Worm (Caenorhabditis elegans) whole organism, L2 larva: ENCODE results near the gene F22E5.17.

Source experiments
- C34F6.9 ChIP-seq: fragments of 150-350 bp; optimal IDR thresholded peaks from 2 replicates; lab custom pipeline; 2014; ENCODE audit warnings: missing biosample characterization, missing genetic modification characterization
- F13H6.1 ChIP-seq: sonication (generic microtip); optimal IDR thresholded peaks from 2 replicates; lab custom pipeline; 2016; ENCODE audit warnings: missing genetic modification characterization, missing compliant biosample characterization
- R02D3.7 ChIP-seq: fragments of 150-350 bp; optimal IDR thresholded peaks from 2 replicates; lab custom pipeline; 2014; ENCODE audit warnings: missing biosample characterization, missing genetic modification characterization
- Y55F3AM.14 ChIP-seq: fragments of 200-800 bp; sonication (Bioruptor generic); optimal IDR thresholded peaks from 2 replicates; lab custom pipeline; 2018; ENCODE audit warnings: mild to moderate bottlenecking, missing genetic modification characterization, missing compliant biosample characterization
- ZK546.5 ChIP-seq: sonication (generic microtip); optimal IDR thresholded peaks from 2 replicates; lab custom pipeline; 2017; ENCODE audit warnings: missing biosample characterization, missing genetic modification characterization
- alr-1 ChIP-seq: fragments of 150-350 bp; optimal IDR thresholded peaks from 2 replicates; lab custom pipeline; 2014; ENCODE audit warnings: missing biosample characterization, missing genetic modification characterization
- aly-2 ChIP-seq: fragments of 150-350 bp; optimal IDR thresholded peaks from 2 replicates; lab custom pipeline; 2014; ENCODE audit warnings: missing biosample characterization, missing genetic modification characterization
- ama-1 ChIP-seq: fragments of 150-350 bp; optimal IDR thresholded peaks from 2 replicates; lab custom pipeline; 2018; ENCODE audit warnings: inconsistent platforms
- ceh-16 ChIP-seq: fragments of 150-350 bp; optimal IDR thresholded peaks from 2 replicates; lab custom pipeline; 2014; ENCODE audit warnings: missing biosample characterization, missing genetic modification characterization
- ceh-82 ChIP-seq: fragments of 150-350 bp; optimal IDR thresholded peaks from 2 replicates; lab custom pipeline; 2014; ENCODE audit warnings: missing biosample characterization, missing genetic modification characterization
- crh-2 ChIP-seq: sonication (generic microtip); optimal IDR thresholded peaks from 2 replicates; lab custom pipeline; 2017; ENCODE audit warnings: missing biosample characterization, missing genetic modification characterization
- dmd-4 ChIP-seq: sonication (generic microtip); optimal IDR thresholded peaks from 2 replicates; lab custom pipeline; 2017; ENCODE audit warnings: missing biosample characterization, missing genetic modification characterization
- egl-27 ChIP-seq: sonication (generic microtip); optimal IDR thresholded peaks from 3 replicates; lab custom pipeline; 2017; ENCODE audit warnings: missing biosample characterization, missing genetic modification reagents, missing genetic modification characterization
- elt-1 ChIP-seq: fragments of 150-350 bp; optimal IDR thresholded peaks from 2 replicates; lab custom pipeline; 2014; ENCODE audit warnings: missing biosample characterization, missing genetic modification characterization
- elt-3 ChIP-seq: sonication (generic microtip); optimal IDR thresholded peaks from 2 replicates; lab custom pipeline; 2017; ENCODE audit warnings: missing biosample characterization, missing genetic modification characterization
- gmeb-1 ChIP-seq: fragments of 150-350 bp; optimal IDR thresholded peaks from 2 replicates; lab custom pipeline; 2014; ENCODE audit warnings: missing biosample characterization, missing genetic modification characterization
- lin-11 ChIP-seq: fragments of 150-350 bp; sonication (generic microtip); optimal IDR thresholded peaks from 2 replicates; lab custom pipeline; 2014; ENCODE audit warnings: missing biosample characterization, missing genetic modification characterization, inconsistent platforms, mixed read lengths
- lin-13 ChIP-seq: fragments of 150-350 bp; optimal IDR thresholded peaks from 2 replicates; lab custom pipeline; 2014; ENCODE audit warnings: missing biosample characterization, missing genetic modification reagents, missing genetic modification characterization
- lin-39 ChIP-seq: fragments of 150-350 bp; optimal IDR thresholded peaks from 2 replicates; lab custom pipeline; 2014; ENCODE audit warnings: missing biosample characterization, missing genetic modification reagents, missing genetic modification characterization
- lsy-2 ChIP-seq, 2 experiments: fragments of 150-350 bp in 1 of 2; sonication (generic microtip) in 1 of 2; optimal IDR thresholded peaks; 2 replicates each; lab custom pipeline; 2014 to 2017; ENCODE audit warnings: missing biosample characterization in 2 of 2, missing genetic modification characterization in 2 of 2
- mab-5 ChIP-seq: fragments of 150-350 bp; optimal IDR thresholded peaks from 2 replicates; lab custom pipeline; 2014; ENCODE audit warnings: missing biosample characterization, missing genetic modification characterization
- mbf-1 ChIP-seq: sonication (generic microtip); optimal IDR thresholded peaks from 2 replicates; lab custom pipeline; 2017; ENCODE audit warnings: missing biosample characterization, missing genetic modification characterization
- mdl-1 ChIP-seq, 2 experiments: fragments of 150-350 bp in 1 of 2; sonication (generic microtip) in 1 of 2; optimal IDR thresholded peaks; 2 replicates each; lab custom pipeline; 2017; ENCODE audit warnings: missing biosample characterization in 2 of 2, missing genetic modification characterization in 2 of 2
- nhr-10 ChIP-seq: sonication (generic microtip); optimal IDR thresholded peaks from 2 replicates; lab custom pipeline; 2017; ENCODE audit warnings: missing biosample characterization, missing genetic modification characterization
- nhr-11 ChIP-seq: fragments of 150-350 bp; optimal IDR thresholded peaks from 2 replicates; lab custom pipeline; 2014; ENCODE audit warnings: missing biosample characterization, missing genetic modification characterization
- nhr-129 ChIP-seq: fragments of 150-350 bp; optimal IDR thresholded peaks from 2 replicates; lab custom pipeline; 2014; ENCODE audit warnings: missing biosample characterization, missing genetic modification characterization
- nhr-23 ChIP-seq: fragments of 150-350 bp; optimal IDR thresholded peaks from 2 replicates; lab custom pipeline; 2014; ENCODE audit warnings: missing biosample characterization, missing genetic modification reagents, missing genetic modification characterization
- nhr-237 ChIP-seq: fragments of 150-350 bp; optimal IDR thresholded peaks from 2 replicates; lab custom pipeline; 2014; ENCODE audit warnings: missing biosample characterization, missing genetic modification characterization
- nhr-25 ChIP-seq: fragments of 150-350 bp; sonication (generic microtip); optimal IDR thresholded peaks from 3 replicates; lab custom pipeline; 2014; ENCODE audit warnings: missing biosample characterization, missing genetic modification characterization
- nhr-77 ChIP-seq: fragments of 150-350 bp; optimal IDR thresholded peaks from 2 replicates; lab custom pipeline; 2014; ENCODE audit warnings: missing biosample characterization, missing genetic modification characterization
- peb-1 ChIP-seq: fragments of 150-350 bp; optimal IDR thresholded peaks from 2 replicates; lab custom pipeline; 2014; ENCODE audit warnings: missing biosample characterization, missing genetic modification characterization
- sem-4 ChIP-seq: fragments of 150-350 bp; optimal IDR thresholded peaks from 2 replicates; lab custom pipeline; 2014; ENCODE audit warnings: missing biosample characterization, missing genetic modification reagents, missing genetic modification characterization
- skn-1 ChIP-seq: sonication (generic microtip); optimal IDR thresholded peaks from 2 replicates; lab custom pipeline; 2017; ENCODE audit warnings: missing biosample characterization, missing genetic modification characterization
- sma-9 ChIP-seq, 2 experiments: fragments of 150-350 bp in 1 of 2; sonication (generic microtip) in 1 of 2; optimal IDR thresholded peaks; 2 replicates each; lab custom pipeline; 2014 to 2016; ENCODE audit warnings: missing genetic modification characterization in 2 of 2, mild to moderate bottlenecking in 1 of 2, missing biosample characterization in 1 of 2, missing compliant biosample characterization in 1 of 2, missing genetic modification reagents in 1 of 2, moderate library complexity in 1 of 2
- snpc-4 ChIP-seq: fragments of 150-350 bp; optimal IDR thresholded peaks from 2 replicates; lab custom pipeline; 2014; ENCODE audit warnings: missing biosample characterization, missing genetic modification characterization
- unc-39 ChIP-seq: fragments of 150-350 bp; optimal IDR thresholded peaks from 2 replicates; lab custom pipeline; 2014; ENCODE audit warnings: missing biosample characterization, missing genetic modification characterization
- unc-62 ChIP-seq: fragments of 150-350 bp; optimal IDR thresholded peaks from 2 replicates; lab custom pipeline; 2014; ENCODE audit warnings: missing biosample characterization, missing genetic modification reagents, missing genetic modification characterization
- zag-1 ChIP-seq: fragments of 150-350 bp; optimal IDR thresholded peaks from 2 replicates; lab custom pipeline; 2014; ENCODE audit warnings: missing biosample characterization, missing genetic modification characterization
- ztf-1 ChIP-seq: fragments of 200-800 bp; sonication (Bioruptor generic); conservative IDR thresholded peaks from 2 replicates; pipeline ENCODE4 v1.3.6; 2022; ENCODE audit warnings: missing genetic modification characterization, missing compliant biosample characterization
- ztf-11 ChIP-seq: sonication (generic microtip); optimal IDR thresholded peaks from 2 replicates; lab custom pipeline; 2017; ENCODE audit warnings: missing biosample characterization, missing genetic modification characterization

Gene F22E5.17

ce11 chrII:2649015-2649414 is 28.8 kb upstream of the F22E5.17 start (continued):
- TF ChIP-seq nhr-10 (tag; lab: Kevin White, UChicago), result no peak
- TF ChIP-seq C34F6.9, result peak; percentile 81
- no peak for TF ChIP-seq ceh-82 (tag; lab: Kevin White, UChicago)
- TF ChIP-seq aly-2 (tag; lab: Kevin White, UChicago), result no peak
- no peak for TF ChIP-seq nhr-237 (tag; lab: Kevin White, UChicago)
- TF ChIP-seq R02D3.7 (tag; lab: Kevin White, UChicago), result no peak
- peak; percentile 17 for TF ChIP-seq lin-13 (GFP tag; lab: Kevin White, UChicago)
- TF ChIP-seq nhr-23 (tag; lab: Kevin White, UChicago), result no peak
- TF ChIP-seq lin-39 (tag; lab: Kevin White, UChicago), result no peak
- no peak for TF ChIP-seq nhr-25 (tag; lab: Kevin White, UChicago)
- TF ChIP-seq nhr-129 (tag; lab: Kevin White, UChicago), result peak; percentile 29
- TF ChIP-seq egl-27 (tag; lab: Kevin White, UChicago), result no peak
- TF ChIP-seq gmeb-1 (tag; lab: Kevin White, UChicago), result no peak
- no peak for TF ChIP-seq mbf-1 (tag; lab: Kevin White, UChicago)
- TF ChIP-seq ama-1 (lab: Kevin White, UChicago), result no peak
- TF ChIP-seq nhr-77 (tag; lab: Kevin White, UChicago), result no peak
- TF ChIP-seq lsy-2 (tag; optimal IDR thresholded peaks at IDR 0.05; lab: Kevin White, UChicago), result peak in 1 of 2 experiments; percentile 65
- TF ChIP-seq F13H6.1 (tag; lab: Kevin White, UChicago), result peak; percentile 61
- TF ChIP-seq sem-4 (tag; lab: Kevin White, UChicago), result peak; percentile 13
- TF ChIP-seq ZK546.5, result no peak
- TF ChIP-seq alr-1 (tag; lab: Kevin White, UChicago), result no peak
- TF ChIP-seq ceh-16 (tag; lab: Kevin White, UChicago), result no peak
- no peak for TF ChIP-seq dmd-4
- TF ChIP-seq ztf-1, result no peak
- TF ChIP-seq, all 48 proteins: peak for 8

- no peak for TF ChIP-seq aly-2 (tag; lab: Kevin White, UChicago)
- no peak for TF ChIP-seq F13H6.1 (tag; lab: Kevin White, UChicago)
- TF ChIP-seq lin-11 (tag; lab: Kevin White, UChicago), result no peak
- TF ChIP-seq lin-39 (tag; lab: Kevin White, UChicago), result no peak
- TF ChIP-seq nhr-23 (tag; lab: Kevin White, UChicago), result no peak
- no peak for TF ChIP-seq unc-62 (GFP tag; lab: Kevin White, UChicago)
- no peak for TF ChIP-seq zag-1 (tag; lab: Kevin White, UChicago)
- no peak for TF ChIP-seq lin-13 (GFP tag; lab: Kevin White, UChicago)
- no peak for TF ChIP-seq elt-3
- no peak for TF ChIP-seq nhr-25 (tag; lab: Kevin White, UChicago)
- no peak for TF ChIP-seq mab-5 (tag; lab: Kevin White, UChicago)
- TF ChIP-seq ceh-16 (tag; lab: Kevin White, UChicago), result no peak
- no peak for TF ChIP-seq mbf-1 (tag; lab: Kevin White, UChicago)
- no peak for TF ChIP-seq mdl-1 (tag; optimal IDR thresholded peaks at IDR 0.05; lab: Kevin White, UChicago)
- TF ChIP-seq, all 48 proteins: peak for 0
Measured at ce11 chrII:2649539-2649938, 28.3 kb upstream of the F22E5.17 start, which contains the start of the genes F22E5.13 and F22E5.6. TSS of gene F22E5.13 (minus strand) at chrII:2649639. TSS of gene F22E5.6 (plus strand) at chrII:2649835.

- TF ChIP-seq mab-5 (tag; lab: Kevin White, UChicago) (no peak), skn-1 (tag; lab: Kevin White, UChicago) (no peak), R02D3.7 (tag; lab: Kevin White, UChicago) (no peak), lsy-2 (tag; optimal IDR thresholded peaks at IDR 0.05; lab: Kevin White, UChicago) (no peak), sem-4 (tag; lab: Kevin White, UChicago) (no peak), nhr-11 (no peak), ama-1 (lab: Kevin White, UChicago) (no peak), nhr-25 (tag; lab: Kevin White, UChicago) (no peak), ztf-1 (no peak), peb-1 (tag; lab: Kevin White, UChicago) (no peak), crh-2 (tag; lab: Kevin White, UChicago) (no peak), gmeb-1 (tag; lab: Kevin White, UChicago) (no peak), elt-1 (tag; lab: Kevin White, UChicago) (no peak)
- TF ChIP-seq, all 48 proteins: peak for 0
Measured at ce11 chrII:2656606-2657005, 21.2 kb upstream of the F22E5.17 start, which contains the start of gene sri-47. TSS of gene sri-47 (plus strand) at chrII:2656906.

ce11 chrII:2659364-2659763 is 18.5 kb upstream of the F22E5.17 start, which contains the start of gene gcy-21:
TSS of gene gcy-21 (plus strand) at chrII:2659664.
- TF ChIP-seq ama-1 (lab: Kevin White, UChicago), result no peak
- TF ChIP-seq gmeb-1 (tag; lab: Kevin White, UChicago), result no peak
- no peak for TF ChIP-seq R02D3.7 (tag; lab: Kevin White, UChicago)
- TF ChIP-seq lin-39 (tag; lab: Kevin White, UChicago), result no peak
- TF ChIP-seq sem-4 (tag; lab: Kevin White, UChicago), result no peak
- no peak for TF ChIP-seq ztf-1
- no peak for TF ChIP-seq unc-39 (tag; lab: Kevin White, UChicago)
- TF ChIP-seq nhr-11, result no peak
- no peak for TF ChIP-seq sma-9 (GFP tag; optimal IDR thresholded peaks at IDR 0.05; lab: Kevin White, UChicago)
- TF ChIP-seq sma-9 (tag; optimal IDR thresholded peaks at IDR 0.05; lab: Kevin White, UChicago), result no peak
- no peak for TF ChIP-seq nhr-129 (tag; lab: Kevin White, UChicago)
- TF ChIP-seq ztf-11, result no peak
- no peak for TF ChIP-seq nhr-10 (tag; lab: Kevin White, UChicago)
- TF ChIP-seq zag-1 (tag; lab: Kevin White, UChicago), result no peak
- TF ChIP-seq dmd-4, result no peak
- no peak for TF ChIP-seq mbf-1 (tag; lab: Kevin White, UChicago)
- no peak for TF ChIP-seq Y55F3AM.14
- no peak for TF ChIP-seq mdl-1 (tag; optimal IDR thresholded peaks at IDR 0.05; lab: Kevin White, UChicago)
- TF ChIP-seq alr-1 (tag; lab: Kevin White, UChicago), result no peak
- no peak for TF ChIP-seq snpc-4 (tag; lab: Kevin White, UChicago)
